Fruit fly (Drosophila melanogaster) whole organism, embryonic: ENCODE data around the gene CG18473.

Experiments used
- CG10366 ChIP-seq: fragments of 200-800 bp; sonication (Bioruptor generic); IDR thresholded peaks from 2 replicates; pipeline ENCODE4 v1.3.6; 2022; ENCODE audit warnings: missing biosample characterization, missing genetic modification characterization
- CG10979 ChIP-seq: fragments of 200-800 bp; sonication (Bioruptor generic); optimal IDR thresholded peaks from 2 replicates; lab custom pipeline; 2018; ENCODE audit warnings: missing biosample characterization, mild to moderate bottlenecking, missing genetic modification characterization, moderate library complexity
- CG11093 ChIP-seq: fragments of 200-800 bp; sonication (Bioruptor generic); IDR thresholded peaks from 3 replicates; pipeline ENCODE4 v1.3.6; 2022; ENCODE audit warnings: missing biosample characterization, missing genetic modification characterization
- CG13624 ChIP-seq: fragments of 200-800 bp; sonication (Bioruptor generic); optimal IDR thresholded peaks from 2 replicates; lab custom pipeline; 2016; ENCODE audit warnings: missing biosample characterization, missing genetic modification characterization
- CG13775 ChIP-seq: fragments of 200-800 bp; sonication (Bioruptor generic); optimal IDR thresholded peaks from 3 replicates; lab custom pipeline; 2017; ENCODE audit warnings: missing biosample characterization, mild to moderate bottlenecking, missing genetic modification characterization
- CG15601 ChIP-seq: fragments of 200-800 bp; sonication (Bioruptor generic); optimal IDR thresholded peaks from 3 replicates; lab custom pipeline; 2019; ENCODE audit warnings: missing biosample characterization, mild to moderate bottlenecking, missing genetic modification characterization, moderate library complexity
- CG1602 ChIP-seq: fragments of 200-800 bp; sonication (Bioruptor generic); optimal IDR thresholded peaks from 3 replicates; lab custom pipeline; 2016; ENCODE audit warnings: missing biosample characterization, missing genetic modification characterization
- CG17568 ChIP-seq: fragments of 200-800 bp; sonication (Bioruptor generic); optimal IDR thresholded peaks from 2 replicates; lab custom pipeline; 2018; ENCODE audit warnings: missing biosample characterization, mild to moderate bottlenecking, missing genetic modification characterization, moderate library complexity
- CG1832 ChIP-seq: fragments of 200-800 bp; sonication (Bioruptor generic); optimal IDR thresholded peaks from 2 replicates; lab custom pipeline; 2017; ENCODE audit warnings: missing biosample characterization, mild to moderate bottlenecking, missing genetic modification characterization, inconsistent platforms
- CG18599 ChIP-seq: fragments of 200-800 bp; sonication (Bioruptor generic); optimal IDR thresholded peaks from 3 replicates; lab custom pipeline; 2017; ENCODE audit warnings: missing biosample characterization, missing genetic modification characterization, mild to moderate bottlenecking, moderate library complexity, missing genetic modification reagents
- CG2116 ChIP-seq: fragments of 200-800 bp; sonication (Bioruptor generic); optimal IDR thresholded peaks from 3 replicates; lab custom pipeline; 2018; ENCODE audit warnings: missing biosample characterization, mild to moderate bottlenecking, missing genetic modification characterization
- CG2120 ChIP-seq: fragments of 200-800 bp; sonication (Bioruptor generic); optimal IDR thresholded peaks from 3 replicates; lab custom pipeline; 2016; ENCODE audit warnings: missing biosample characterization, missing genetic modification characterization
- CG2678 ChIP-seq: fragments of 200-800 bp; sonication (Bioruptor generic); optimal IDR thresholded peaks from 3 replicates; lab custom pipeline; 2019; ENCODE audit warnings: missing biosample characterization, mild to moderate bottlenecking, missing genetic modification characterization, moderate library complexity
- CG30403 ChIP-seq: fragments of 200-800 bp; sonication (Bioruptor generic); optimal IDR thresholded peaks from 3 replicates; lab custom pipeline; 2016; ENCODE audit warnings: missing biosample characterization, missing genetic modification characterization
- CG31388 ChIP-seq: fragments of 200-800 bp; sonication (Bioruptor generic); optimal IDR thresholded peaks from 2 replicates; lab custom pipeline; 2016; ENCODE audit warnings: missing biosample characterization, missing genetic modification characterization
- CG3163 ChIP-seq: fragments of 200-800 bp; sonication (Bioruptor generic); optimal IDR thresholded peaks from 3 replicates; lab custom pipeline; 2016; ENCODE audit warnings: missing biosample characterization, missing genetic modification characterization
- CG32767 ChIP-seq: fragments of 200-800 bp; sonication (Bioruptor generic); IDR thresholded peaks from 2 replicates; pipeline ENCODE4 v1.3.6; 2022; ENCODE audit warnings: missing biosample characterization, missing genetic modification characterization
- CG32772 ChIP-seq: fragments of 200-800 bp; sonication (Bioruptor generic); IDR thresholded peaks from 2 replicates; pipeline ENCODE4 v1.3.6; 2022; ENCODE audit warnings: missing biosample characterization, missing genetic modification characterization
- CG33213 ChIP-seq: fragments of 200-800 bp; sonication (Bioruptor generic); optimal IDR thresholded peaks from 3 replicates; lab custom pipeline; 2016; ENCODE audit warnings: missing biosample characterization, missing genetic modification characterization
- CG6254 ChIP-seq: fragments of 200-800 bp; sonication (Bioruptor generic); optimal IDR thresholded peaks from 3 replicates; lab custom pipeline; 2017; ENCODE audit warnings: mild to moderate bottlenecking, missing biosample characterization, missing genetic modification reagents, missing genetic modification characterization
- CG7745 ChIP-seq: fragments of 200-800 bp; sonication (Bioruptor generic); optimal IDR thresholded peaks from 2 replicates; lab custom pipeline; 2018; ENCODE audit warnings: missing biosample characterization, mild to moderate bottlenecking, missing genetic modification characterization, moderate library complexity
- CG8765 ChIP-seq: fragments of 200-800 bp; sonication (Bioruptor generic); IDR thresholded peaks from 2 replicates; pipeline ENCODE4 v1.3.6; 2022; ENCODE audit warnings: missing biosample characterization, missing genetic modification characterization
- CG9876 ChIP-seq: fragments of 200-800 bp; sonication (Bioruptor generic); optimal IDR thresholded peaks from 2 replicates; lab custom pipeline; 2016; ENCODE audit warnings: missing biosample characterization, missing genetic modification characterization
- Camta ChIP-seq: fragments of 200-800 bp; sonication (Bioruptor generic); optimal IDR thresholded peaks from 2 replicates; lab custom pipeline; 2016; ENCODE audit warnings: missing biosample characterization, missing genetic modification characterization
- Chrac-16 ChIP-seq: fragments of 200-800 bp; sonication (Bioruptor generic); optimal IDR thresholded peaks from 3 replicates; lab custom pipeline; 2016; ENCODE audit warnings: missing biosample characterization, missing genetic modification characterization
- Dip2 ChIP-seq: fragments of 200-800 bp; sonication (Bioruptor generic); IDR thresholded peaks from 2 replicates; pipeline ENCODE4 v1.3.6; 2022; ENCODE audit warnings: missing biosample characterization, missing genetic modification characterization
- Fer1 ChIP-seq: fragments of 200-800 bp; sonication (Bioruptor generic); optimal IDR thresholded peaks from 2 replicates; lab custom pipeline; 2017; ENCODE audit warnings: missing biosample characterization, mild to moderate bottlenecking, missing genetic modification characterization
- Hr51 ChIP-seq, 2 experiments: fragments of 200-800 bp; sonication (Bioruptor generic); optimal IDR thresholded peaks; 2 replicates in 1 of 2; 3 replicates in 1 of 2; lab custom pipeline; 2016 to 2018; ENCODE audit warnings: missing biosample characterization in 2 of 2, missing genetic modification characterization in 2 of 2, mild to moderate bottlenecking in 1 of 2, moderate library complexity in 1 of 2
- Kr ChIP-seq: fragments of 200-800 bp; sonication (Bioruptor generic); optimal IDR thresholded peaks from 2 replicates; lab custom pipeline; 2017; ENCODE audit warnings: missing biosample characterization, mild to moderate bottlenecking, missing genetic modification characterization
- Med ChIP-seq: fragments of 200-800 bp; sonication (Bioruptor generic); peaks from one replicate; lab custom pipeline; 2016; ENCODE audit warnings: missing biosample characterization, missing genetic modification characterization, mild to moderate bottlenecking, inconsistent platforms, moderate library complexity
- Pdp1 ChIP-seq, 2 experiments: fragments of 200-800 bp; sonication (Bioruptor generic); optimal IDR thresholded peaks; 3 replicates each; lab custom pipeline; 2016; ENCODE audit warnings: missing biosample characterization in 2 of 2, missing genetic modification characterization in 2 of 2, mild to moderate bottlenecking in 1 of 2, moderate library complexity in 1 of 2
- Sry-β ChIP-seq: fragments of 200-800 bp; sonication (Bioruptor generic); optimal IDR thresholded peaks from 2 replicates; lab custom pipeline; 2018; ENCODE audit warnings: missing biosample characterization, mild to moderate bottlenecking, missing genetic modification characterization, moderate library complexity
- Vsx1 ChIP-seq: fragments of 200-800 bp; sonication (Bioruptor generic); optimal IDR thresholded peaks from 2 replicates; lab custom pipeline; 2017; ENCODE audit warnings: missing biosample characterization, mild to moderate bottlenecking, missing genetic modification characterization, missing genetic modification reagents
- Xbp1 ChIP-seq: fragments of 200-800 bp; sonication (Bioruptor generic); optimal IDR thresholded peaks from 3 replicates; lab custom pipeline; 2016; ENCODE audit warnings: missing biosample characterization, mild to moderate bottlenecking, missing genetic modification characterization
- aop ChIP-seq: fragments of 200-800 bp; sonication (Bioruptor generic); IDR thresholded peaks from 2 replicates; pipeline ENCODE4 v1.3.6; 2022; ENCODE audit warnings: missing biosample characterization, missing genetic modification characterization
- bbx ChIP-seq: fragments of 200-800 bp; sonication (Bioruptor generic); IDR thresholded peaks from 2 replicates; pipeline ENCODE4 v1.3.6; 2022; ENCODE audit warnings: missing biosample characterization, missing genetic modification characterization; ENCODE audit not compliant: partially characterized antibody
- cg ChIP-seq: fragments of 200-800 bp; sonication (Bioruptor generic); optimal IDR thresholded peaks from 3 replicates; lab custom pipeline; 2019; ENCODE audit warnings: missing biosample characterization, mild to moderate bottlenecking, missing genetic modification characterization, moderate library complexity
- corto ChIP-seq: fragments of 200-800 bp; sonication (Bioruptor generic); optimal IDR thresholded peaks from 2 replicates; lab custom pipeline; 2016; ENCODE audit warnings: missing biosample characterization, mild to moderate bottlenecking, missing genetic modification characterization, moderate library complexity
- crc ChIP-seq: fragments of 200-800 bp; sonication (Bioruptor generic); optimal IDR thresholded peaks from 2 replicates; lab custom pipeline; 2016; ENCODE audit warnings: missing biosample characterization, missing genetic modification characterization
- fd3F ChIP-seq: fragments of 200-800 bp; sonication (Bioruptor generic); optimal IDR thresholded peaks from 2 replicates; lab custom pipeline; 2018; ENCODE audit warnings: missing biosample characterization, mild to moderate bottlenecking, missing genetic modification characterization, moderate library complexity
- otp ChIP-seq: fragments of 200-800 bp; sonication (Bioruptor generic); IDR thresholded peaks from 3 replicates; pipeline ENCODE4, ENCODE4 v1.3.6; 2022; ENCODE audit warnings: missing biosample characterization, missing genetic modification characterization
- prd ChIP-seq, 3 experiments: fragments of >200 bp in 2 of 3; fragments of 200-800 bp in 1 of 3; sonication (Bioruptor generic) in 1 of 3; optimal IDR thresholded peaks in 2 of 3; IDR thresholded peaks in 1 of 3; 2 replicates in 2 of 3; 3 replicates in 1 of 3; pipeline versions ENCODE4 v1.3.6 to Lab custom; 2017 to 2022; ENCODE audit warnings: missing biosample characterization in 1 of 3, missing genetic modification characterization in 1 of 3
- repo ChIP-seq: fragments of 200-800 bp; sonication (Bioruptor generic); optimal IDR thresholded peaks from 2 replicates; lab custom pipeline; 2016; ENCODE audit warnings: missing biosample characterization, missing genetic modification characterization
- rib ChIP-seq: fragments of 200-800 bp; sonication (Bioruptor generic); IDR thresholded peaks from 2 replicates; pipeline ENCODE4 v1.3.6; 2022; ENCODE audit warnings: missing biosample characterization, missing genetic modification characterization
- salm ChIP-seq: fragments of 200-800 bp; sonication (Bioruptor generic); optimal IDR thresholded peaks from 2 replicates; lab custom pipeline; 2018; ENCODE audit warnings: missing biosample characterization, mild to moderate bottlenecking, missing genetic modification characterization
- ttk ChIP-seq: fragments of 200-800 bp; sonication (Bioruptor generic); IDR thresholded peaks from 2 replicates; pipeline ENCODE4 v2.1.2; 2022; ENCODE audit warnings: missing biosample characterization, missing genetic modification characterization
- wek ChIP-seq: fragments of 200-800 bp; sonication (Bioruptor generic); optimal IDR thresholded peaks from 3 replicates; lab custom pipeline; 2018; ENCODE audit warnings: missing biosample characterization, mild to moderate bottlenecking, missing genetic modification characterization, moderate library complexity

The CG18473 gene

DNA sequence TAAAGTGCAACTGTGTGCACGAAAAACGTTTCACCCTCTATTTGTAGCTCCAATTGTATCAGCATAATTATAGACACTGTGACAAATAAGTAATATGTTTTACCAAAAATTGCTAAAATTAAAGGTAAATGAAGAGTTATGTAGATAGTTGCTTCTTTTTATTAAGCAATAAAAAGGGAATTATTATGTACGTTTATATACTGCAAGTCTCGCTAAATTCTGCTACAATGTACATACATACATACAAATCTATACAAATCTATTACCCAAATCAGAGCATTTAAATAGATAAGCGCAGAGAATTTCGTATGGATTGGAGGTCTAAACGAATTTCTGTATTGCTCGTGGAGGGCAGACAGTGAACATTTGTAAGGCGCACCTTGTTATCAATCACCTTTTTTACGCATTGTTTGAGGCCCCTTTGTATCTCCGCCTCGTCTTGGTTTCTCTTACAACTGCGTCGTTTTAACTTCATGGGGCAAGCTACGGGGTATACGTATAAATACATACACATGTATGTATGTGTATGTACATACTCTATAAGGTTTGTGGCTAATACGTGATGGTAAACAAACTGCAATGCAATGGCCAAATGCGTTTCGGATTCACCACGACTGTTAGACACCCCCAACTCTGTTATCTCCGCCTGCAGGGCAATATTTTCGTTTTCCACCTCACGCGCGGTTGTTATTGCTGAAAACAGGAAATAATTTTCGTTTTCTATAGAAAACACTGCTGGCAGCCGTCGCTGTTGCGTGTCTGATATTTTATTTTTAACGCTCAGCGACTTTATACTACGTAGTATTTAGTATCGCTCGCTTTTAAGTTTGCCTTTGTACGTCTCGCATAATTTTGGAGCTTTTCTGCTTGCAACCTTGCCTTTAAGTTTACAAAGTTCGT lies 23.7 kb upstream of the CG18473 start (continued):
- TF ChIP-seq CG30403 (GFP tag; lab: Kevin White, UChicago), result peak; percentile 68
- TF ChIP-seq CG10979 (tag; lab: Kevin White, UChicago), result peak; percentile 87
- peak; percentile 37; the same call in 1 of the 2 replicates for TF ChIP-seq ttk (GFP tag; lab: Robert Waterston, UW)
- TF ChIP-seq CG1602 (GFP tag; lab: Kevin White, UChicago), result peak; percentile 40
- 0 out of 2 replicates have a peak, but pooled peaks have one; percentile 27 for TF ChIP-seq CG32767 (GFP tag; lab: Robert Waterston, UW)
- TF ChIP-seq aop (GFP tag; lab: Robert Waterston, UW), result no peak
- TF ChIP-seq rib, result no peak
- peak; percentile 59 for TF ChIP-seq Xbp1
- peak; percentile 83 for TF ChIP-seq Med (GFP tag; lab: Kevin White, UChicago)
- TF ChIP-seq CG9876 (GFP tag; lab: Kevin White, UChicago), result no peak
- peak; percentile 23 for TF ChIP-seq Fer1 (GFP tag; lab: Kevin White, UChicago)
- TF ChIP-seq Sry-β (GFP tag; lab: Kevin White, UChicago), result peak; percentile 1
- no peak for TF ChIP-seq CG31388 (GFP tag; lab: Kevin White, UChicago)
- peak; percentile 57 for TF ChIP-seq CG13775 (GFP tag; lab: Kevin White, UChicago)
- TF ChIP-seq Camta (GFP tag; lab: Kevin White, UChicago), result peak; percentile 57
- TF ChIP-seq CG7745 (tag; lab: Kevin White, UChicago), result peak; percentile 6
- TF ChIP-seq CG8765 (GFP tag; lab: Robert Waterston, UW), result no peak
- TF ChIP-seq prd (optimal IDR thresholded peaks at IDR 0.05; lab: Kevin White, UChicago), result no peak
- TF ChIP-seq prd (GFP tag; IDR thresholded peaks at IDR 0.05; lab: Robert Waterston, UW), result peak; percentile 30; the same call in 1 of the 3 replicates
- no peak for TF ChIP-seq CG1832
- TF ChIP-seq CG3163 (GFP tag; lab: Kevin White, UChicago), result no peak
- peak; percentile 52 for TF ChIP-seq CG13624
- TF ChIP-seq Vsx1 (GFP tag; lab: Kevin White, UChicago), result peak; percentile 24
- peak; percentile 23 for TF ChIP-seq crc (GFP tag; lab: Kevin White, UChicago)
- TF ChIP-seq CG2120 (GFP tag; lab: Kevin White, UChicago), result peak; percentile 10
- TF ChIP-seq Chrac-16 (GFP tag; lab: Kevin White, UChicago), result peak; percentile 46
- peak; percentile 11 for TF ChIP-seq CG33213 (GFP tag; lab: Kevin White, UChicago)
- 0 out of 2 replicates have a peak, but pooled peaks have one; percentile 32 for TF ChIP-seq CG10366 (GFP tag; lab: Robert Waterston, UW)
- TF ChIP-seq Kr, result peak; percentile 15
- peak; percentile 64 for TF ChIP-seq CG17568 (GFP tag; lab: Kevin White, UChicago)
- TF ChIP-seq Dip2 (GFP tag; lab: Robert Waterston, UW), result no peak
- TF ChIP-seq CG2678, result peak; percentile 74
- TF ChIP-seq CG11093 (GFP tag; lab: Robert Waterston, UW), result no peak
- peak; percentile 63 for TF ChIP-seq CG6254 (GFP tag; lab: Kevin White, UChicago)
- peak; percentile 79 for TF ChIP-seq cg
- peak; percentile 21; the same call in 2 of the 3 replicates for TF ChIP-seq otp (GFP tag; lab: Robert Waterston, UW)
- peak; percentile 7 for TF ChIP-seq corto (GFP tag; lab: Kevin White, UChicago)
- TF ChIP-seq CG15601 (tag; lab: Kevin White, UChicago), result peak; percentile 74
- TF ChIP-seq Pdp1 (GFP tag; optimal IDR thresholded peaks at IDR 0.05; lab: Kevin White, UChicago), result peak; percentile 5 to 70
- TF ChIP-seq wek (GFP tag; lab: Kevin White, UChicago), result peak; percentile 53
- peak; percentile 40; the same call in 1 of the 2 replicates for TF ChIP-seq bbx (GFP tag; lab: Robert Waterston, UW)
- no peak for TF ChIP-seq repo (GFP tag; lab: Kevin White, UChicago)
- peak in 1 of 2 experiments; percentile 70 for TF ChIP-seq Hr51 (GFP tag; optimal IDR thresholded peaks at IDR 0.05; lab: Kevin White, UChicago)
- no peak for TF ChIP-seq fd3F (GFP tag; lab: Kevin White, UChicago)
- peak; percentile 50 for TF ChIP-seq CG2116 (GFP tag; lab: Kevin White, UChicago)
- TF ChIP-seq CG18599 (GFP tag; lab: Kevin White, UChicago), result peak; percentile 44
- no peak for TF ChIP-seq CG32772 (GFP tag; lab: Robert Waterston, UW)
- TF ChIP-seq salm, result peak; percentile 60
